Worm (Caenorhabditis elegans): ENCODE measurements around the gene polq-1.
A peak's percentile ranks its signal among the peaks of the same experiment; 100 is the strongest.

DNA sequence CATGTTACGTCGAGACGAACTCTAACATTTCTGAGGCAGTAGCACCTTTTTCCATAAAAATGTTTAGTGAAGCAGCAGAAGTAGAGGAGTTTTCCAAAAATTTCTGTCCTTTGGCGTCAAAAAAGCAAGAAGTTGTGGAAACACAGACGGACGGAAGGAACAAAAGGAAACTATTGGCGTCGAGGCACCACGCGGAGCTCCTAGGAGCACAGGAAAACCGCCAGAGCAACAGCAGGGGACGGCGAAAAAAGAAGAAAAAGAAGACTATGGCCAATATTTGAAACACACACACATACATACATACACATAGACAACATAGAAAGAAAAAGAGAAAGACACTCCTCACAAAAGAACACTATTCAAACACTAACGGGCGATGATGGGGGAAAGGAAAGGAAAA, 40.0 kb upstream of the polq-1 start:
- no peak for TF ChIP-seq ceh-16 (tag; optimal IDR thresholded peaks at IDR 0.05)
- TF ChIP-seq elt-2 (tag; optimal IDR thresholded peaks at IDR 0.05) = no peak
- TF ChIP-seq nhr-25 (tag; optimal IDR thresholded peaks at IDR 0.05) = no peak
- no peak for TF ChIP-seq nhr-77 (tag; optimal IDR thresholded peaks at IDR 0.05)
- TF ChIP-seq elt-3 (tag; optimal IDR thresholded peaks at IDR 0.05) = no peak
- peak; percentile 60 for TF ChIP-seq pha-4 (tag; optimal IDR thresholded peaks at IDR 0.05)
- no peak for TF ChIP-seq snpc-4 (tag; optimal IDR thresholded peaks at IDR 0.05)
- TF ChIP-seq egl-27 (tag; optimal IDR thresholded peaks at IDR 0.05) = no peak
- TF ChIP-seq jun-1 (tag; optimal IDR thresholded peaks at IDR 0.05) = no peak
- no peak for TF ChIP-seq nhr-28 (tag; optimal IDR thresholded peaks at IDR 0.05)
- TF ChIP-seq nhr-11 (tag; optimal IDR thresholded peaks at IDR 0.05) = no peak

Measured in whole organism, L3 larva.